Fruit fly (Drosophila melanogaster) whole organism, embryonic: Measurements from ENCODE around the gene Vdup1.

Experiments
- Ada2b ChIP-seq: fragments of 200-800 bp; sonication (Bioruptor generic); IDR thresholded peaks from 2 replicates; pipeline ENCODE4 v1.3.6; 2022; ENCODE audit warnings: missing biosample characterization, missing genetic modification characterization
- Aef1 ChIP-seq: fragments of 200-800 bp; sonication (Bioruptor generic); IDR thresholded peaks from 3 replicates; pipeline ENCODE4 v1.3.6; 2022; ENCODE audit warnings: missing biosample characterization, missing genetic modification characterization
- BEAF-32 ChIP-seq: fragments of 200-800 bp; sonication (Bioruptor generic); optimal IDR thresholded peaks from 3 replicates; lab custom pipeline; 2017; ENCODE audit warnings: missing biosample characterization, missing genetic modification characterization, mild to moderate bottlenecking, moderate library complexity, missing genetic modification reagents
- C15 ChIP-seq: fragments of 200-800 bp; sonication (Bioruptor generic); IDR thresholded peaks from 3 replicates; pipeline ENCODE4 v1.3.6; 2022; ENCODE audit warnings: missing biosample characterization, missing genetic modification characterization
- CG10147 ChIP-seq: fragments of 200-800 bp; sonication (Bioruptor generic); optimal IDR thresholded peaks from 2 replicates; lab custom pipeline; 2019; ENCODE audit warnings: missing biosample characterization, mild to moderate bottlenecking, missing genetic modification characterization, moderate library complexity
- CG1024 ChIP-seq: fragments of 200-800 bp; sonication (Bioruptor generic); IDR thresholded peaks from 2 replicates; pipeline ENCODE4 v1.3.6; 2022; ENCODE audit warnings: missing biosample characterization, missing genetic modification characterization
- CG11560 ChIP-seq: fragments of 200-800 bp; sonication (Bioruptor generic); IDR thresholded peaks from 3 replicates; pipeline ENCODE4 v1.3.6; 2022; ENCODE audit warnings: missing biosample characterization, missing genetic modification characterization
- CG12071 ChIP-seq: fragments of 200-800 bp; sonication (Bioruptor generic); optimal IDR thresholded peaks from 3 replicates; lab custom pipeline; 2018; ENCODE audit warnings: missing biosample characterization, mild to moderate bottlenecking, missing genetic modification characterization
- CG12219 ChIP-seq: fragments of 200-800 bp; sonication (Bioruptor generic); optimal IDR thresholded peaks from 3 replicates; lab custom pipeline; 2018; ENCODE audit warnings: missing biosample characterization, mild to moderate bottlenecking, missing genetic modification characterization
- CG12391 ChIP-seq: fragments of 200-800 bp; sonication (Bioruptor generic); optimal IDR thresholded peaks from 3 replicates; lab custom pipeline; 2018; ENCODE audit warnings: missing biosample characterization, mild to moderate bottlenecking, missing genetic modification characterization, moderate library complexity
- CG15011 ChIP-seq: fragments of 200-800 bp; sonication (Bioruptor generic); optimal IDR thresholded peaks from 3 replicates; lab custom pipeline; 2018; ENCODE audit warnings: missing biosample characterization, mild to moderate bottlenecking, missing genetic modification characterization
- CG18011 ChIP-seq: fragments of 200-800 bp; sonication (Bioruptor generic); optimal IDR thresholded peaks from 2 replicates; lab custom pipeline; 2017; ENCODE audit warnings: missing biosample characterization, missing genetic modification characterization, mild to moderate bottlenecking, moderate library complexity, missing genotype
- CG18619 ChIP-seq: fragments of 200-800 bp; sonication (Bioruptor generic); optimal IDR thresholded peaks from 3 replicates; lab custom pipeline; 2017; ENCODE audit warnings: missing biosample characterization, mild to moderate bottlenecking, missing genetic modification characterization
- CG2202 ChIP-seq: fragments of 200-800 bp; sonication (Bioruptor generic); optimal IDR thresholded peaks from 2 replicates; lab custom pipeline; 2018; ENCODE audit warnings: missing biosample characterization, mild to moderate bottlenecking, missing genetic modification characterization
- CG3163 ChIP-seq: fragments of 200-800 bp; sonication (Bioruptor generic); optimal IDR thresholded peaks from 3 replicates; lab custom pipeline; 2016; ENCODE audit warnings: missing biosample characterization, missing genetic modification characterization
- CG3281 ChIP-seq: fragments of 200-800 bp; sonication (Bioruptor generic); optimal IDR thresholded peaks from 3 replicates; lab custom pipeline; 2017; ENCODE audit warnings: missing biosample characterization, mild to moderate bottlenecking, missing genetic modification characterization
- CG4424 ChIP-seq: fragments of 200-800 bp; sonication (Bioruptor generic); optimal IDR thresholded peaks from 3 replicates; lab custom pipeline; 2016; ENCODE audit warnings: missing biosample characterization, missing genetic modification characterization
- CG4617 ChIP-seq: fragments of 200-800 bp; sonication (Bioruptor generic); optimal IDR thresholded peaks from 3 replicates; lab custom pipeline; 2016; ENCODE audit warnings: missing biosample characterization, missing genetic modification characterization, borderline replicate concordance
- CG5245 ChIP-seq: fragments of 200-800 bp; sonication (Bioruptor generic); optimal IDR thresholded peaks from 3 replicates; lab custom pipeline; 2016; ENCODE audit warnings: missing biosample characterization, missing genetic modification characterization
- CG7745 ChIP-seq: fragments of 200-800 bp; sonication (Bioruptor generic); optimal IDR thresholded peaks from 2 replicates; lab custom pipeline; 2018; ENCODE audit warnings: missing biosample characterization, mild to moderate bottlenecking, missing genetic modification characterization, moderate library complexity
- CG7839 ChIP-seq: fragments of 200-800 bp; sonication (Bioruptor generic); optimal IDR thresholded peaks from 3 replicates; lab custom pipeline; 2018; ENCODE audit warnings: missing biosample characterization, mild to moderate bottlenecking, missing genetic modification characterization, moderate library complexity
- CG8290 ChIP-seq, 3 experiments: fragments of 200-800 bp; sonication (Bioruptor generic); optimal IDR thresholded peaks; 2 replicates each; lab custom pipeline; 2016 to 2019; ENCODE audit warnings: missing biosample characterization in 3 of 3, missing genetic modification characterization in 3 of 3, mild to moderate bottlenecking in 2 of 3, moderate library complexity in 1 of 3
- CG9437 ChIP-seq: fragments of 200-800 bp; sonication (Bioruptor generic); optimal IDR thresholded peaks from 2 replicates; lab custom pipeline; 2018; ENCODE audit warnings: missing biosample characterization, mild to moderate bottlenecking, missing genetic modification characterization
- CG9609 ChIP-seq: fragments of 200-800 bp; sonication (Bioruptor generic); optimal IDR thresholded peaks from 3 replicates; lab custom pipeline; 2016; ENCODE audit warnings: missing biosample characterization, missing genetic modification characterization
- CG9876 ChIP-seq: fragments of 200-800 bp; sonication (Bioruptor generic); optimal IDR thresholded peaks from 2 replicates; lab custom pipeline; 2016; ENCODE audit warnings: missing biosample characterization, missing genetic modification characterization
- CrebB ChIP-seq: fragments of 200-800 bp; sonication (Bioruptor generic); optimal IDR thresholded peaks from 3 replicates; lab custom pipeline; 2018; ENCODE audit warnings: missing biosample characterization, mild to moderate bottlenecking, missing genetic modification characterization
- Doc3 ChIP-seq: fragments of 200-800 bp; sonication (Bioruptor generic); IDR thresholded peaks from 3 replicates; pipeline ENCODE4 v1.3.6; 2022; ENCODE audit warnings: missing biosample characterization, missing genetic modification characterization; ENCODE audit not compliant: partially characterized antibody
- Ets65A ChIP-seq: fragments of 200-800 bp; sonication (Bioruptor generic); peaks from one replicate; lab custom pipeline; 2016; ENCODE audit warnings: missing biosample characterization, missing genetic modification characterization
- Fer1 ChIP-seq: fragments of 200-800 bp; sonication (Bioruptor generic); optimal IDR thresholded peaks from 2 replicates; lab custom pipeline; 2017; ENCODE audit warnings: missing biosample characterization, mild to moderate bottlenecking, missing genetic modification characterization
- Med ChIP-seq: fragments of 200-800 bp; sonication (Bioruptor generic); peaks from one replicate; lab custom pipeline; 2016; ENCODE audit warnings: missing biosample characterization, missing genetic modification characterization, mild to moderate bottlenecking, inconsistent platforms, moderate library complexity
- Meics ChIP-seq: fragments of 200-800 bp; sonication (Bioruptor generic); optimal IDR thresholded peaks from 2 replicates; lab custom pipeline; 2017; ENCODE audit warnings: missing biosample characterization, mild to moderate bottlenecking, missing genetic modification characterization
- PHDP ChIP-seq: fragments of 200-800 bp; sonication (Bioruptor generic); optimal IDR thresholded peaks from 3 replicates; lab custom pipeline; 2018; ENCODE audit warnings: missing biosample characterization, mild to moderate bottlenecking, missing genetic modification characterization, moderate library complexity
- Ravus ChIP-seq: fragments of 200-800 bp; sonication (Bioruptor generic); IDR thresholded peaks from 2 replicates; pipeline ENCODE4 v1.3.6; 2022; ENCODE audit warnings: missing biosample characterization, missing genetic modification characterization
- Sin3A ChIP-seq: fragments of >200 bp; optimal IDR thresholded peaks from 2 replicates; lab custom pipeline; 2018
- ap ChIP-seq: fragments of 200-800 bp; sonication (Bioruptor generic); IDR thresholded peaks from 2 replicates; pipeline ENCODE4 v1.3.6; 2022; ENCODE audit warnings: missing biosample characterization, missing genetic modification characterization
- az2 ChIP-seq: fragments of 200-800 bp; sonication (Bioruptor generic); optimal IDR thresholded peaks from 3 replicates; lab custom pipeline; 2016; ENCODE audit warnings: missing biosample characterization, missing genetic modification characterization
- corto ChIP-seq: fragments of 200-800 bp; sonication (Bioruptor generic); optimal IDR thresholded peaks from 2 replicates; lab custom pipeline; 2016; ENCODE audit warnings: missing biosample characterization, mild to moderate bottlenecking, missing genetic modification characterization, moderate library complexity
- crc ChIP-seq: fragments of 200-800 bp; sonication (Bioruptor generic); optimal IDR thresholded peaks from 2 replicates; lab custom pipeline; 2016; ENCODE audit warnings: missing biosample characterization, missing genetic modification characterization
- fu2 ChIP-seq: fragments of 200-800 bp; sonication (Bioruptor generic); optimal IDR thresholded peaks from 2 replicates; lab custom pipeline; 2016; ENCODE audit warnings: missing biosample characterization, missing genetic modification characterization
- grn ChIP-seq: fragments of 200-800 bp; sonication (Bioruptor generic); optimal IDR thresholded peaks from 3 replicates; lab custom pipeline; 2017; ENCODE audit warnings: missing biosample characterization, missing genetic modification characterization
- lab ChIP-seq: fragments of 200-800 bp; sonication (Bioruptor generic); optimal IDR thresholded peaks from 3 replicates; lab custom pipeline; 2017; ENCODE audit warnings: missing biosample characterization, missing genetic modification characterization, mild to moderate bottlenecking, moderate library complexity, missing genetic modification reagents
- nerfin-1 ChIP-seq: fragments of 200-800 bp; sonication (Bioruptor generic); optimal IDR thresholded peaks from 3 replicates; lab custom pipeline; 2019; ENCODE audit warnings: missing biosample characterization, mild to moderate bottlenecking, missing genetic modification characterization, moderate library complexity
- otp ChIP-seq: fragments of 200-800 bp; sonication (Bioruptor generic); IDR thresholded peaks from 3 replicates; pipeline ENCODE4, ENCODE4 v1.3.6; 2022; ENCODE audit warnings: missing biosample characterization, missing genetic modification characterization
- ranshi ChIP-seq: fragments of 200-800 bp; sonication (Bioruptor generic); IDR thresholded peaks from 2 replicates; pipeline ENCODE4 v1.3.6; 2022; ENCODE audit warnings: missing biosample characterization, missing genetic modification characterization
- row ChIP-seq: fragments of 200-800 bp; sonication (Bioruptor generic); IDR thresholded peaks from 3 replicates; pipeline ENCODE4 v1.3.6; 2022; ENCODE audit warnings: missing biosample characterization, missing genetic modification characterization
- sens ChIP-seq: fragments of 200-800 bp; sonication (Bioruptor generic); peaks from one replicate; lab custom pipeline; 2016; ENCODE audit warnings: missing biosample characterization, missing genetic modification characterization
- tin ChIP-seq: fragments of 200-800 bp; sonication (Bioruptor generic); optimal IDR thresholded peaks from 3 replicates; lab custom pipeline; 2016; ENCODE audit warnings: missing biosample characterization, missing genetic modification characterization
- tll ChIP-seq, 2 experiments: fragments of 200-800 bp in 1 of 2; fragments of >200 bp in 1 of 2; sonication (Bioruptor generic) in 1 of 2; optimal IDR thresholded peaks; 2 replicates each; lab custom pipeline; 2017 to 2019; ENCODE audit warnings: missing biosample characterization in 2 of 2, missing genetic modification characterization in 2 of 2, mild to moderate bottlenecking in 1 of 2, moderate library complexity in 1 of 2
- trem ChIP-seq: fragments of 200-800 bp; optimal IDR thresholded peaks from 3 replicates; lab custom pipeline; 2019; ENCODE audit warnings: missing biosample characterization, mild to moderate bottlenecking, missing genetic modification characterization, moderate library complexity
- wdn ChIP-seq: fragments of 200-800 bp; sonication (Bioruptor generic); IDR thresholded peaks from 2 replicates; pipeline ENCODE4 v1.3.6; 2022; ENCODE audit warnings: missing biosample characterization, missing genetic modification characterization
- zen2 ChIP-seq: fragments of 200-800 bp; sonication (Bioruptor generic); IDR thresholded peaks from 3 replicates; pipeline ENCODE4 v1.3.6; 2022; ENCODE audit warnings: missing biosample characterization, missing genetic modification characterization; ENCODE audit not compliant: partially characterized antibody

The Vdup1 gene

dm6 chr3L:177938-178337 lies 825 bp downstream of the Vdup1 start (continued):
- 0 out of 3 replicates have a peak, but pooled peaks have one; percentile 15 for TF ChIP-seq row (GFP tag; lab: Robert Waterston, UW)
- TF ChIP-seq Doc3: peak; percentile 25; the same call in 1 of the 3 replicates
- no peak for TF ChIP-seq wdn (GFP tag; lab: Robert Waterston, UW)
- TF ChIP-seq CG9609 (GFP tag; lab: Kevin White, UChicago): no peak
- TF ChIP-seq ap (GFP tag; lab: Robert Waterston, UW): no peak
- TF ChIP-seq zen2 (GFP tag; lab: Robert Waterston, UW): 0 out of 3 replicates have a peak, but pooled peaks have one; percentile 29
- TF ChIP-seq Ets65A: no peak
- no peak for TF ChIP-seq grn
- TF ChIP-seq otp (GFP tag; lab: Robert Waterston, UW): no peak
- TF ChIP-seq CG12071 (GFP tag; lab: Kevin White, UChicago): no peak
- no peak for TF ChIP-seq CG18619 (GFP tag; lab: Kevin White, UChicago)
- TF ChIP-seq C15: no peak
- no peak for TF ChIP-seq CG12391
- TF ChIP-seq CG9876 (GFP tag; lab: Kevin White, UChicago): no peak
- no peak for TF ChIP-seq Sin3A
- no peak for TF ChIP-seq Meics (GFP tag; lab: Kevin White, UChicago)
- TF ChIP-seq CG3163 (GFP tag; lab: Kevin White, UChicago): no peak
- TF ChIP-seq CG11560 (tag; lab: Robert Waterston, UW): no peak

dm6 chr3L:175949-176348 lies 2.8 kb downstream of the Vdup1 start, which contains the start of gene CG7049:
Gene CG7049 (minus strand): TSS chr3L:176228.
- no peak for TF ChIP-seq tin
- no peak for TF ChIP-seq CG7839 (tag; lab: Kevin White, UChicago)
- no peak for TF ChIP-seq lab (GFP tag; lab: Kevin White, UChicago)
- TF ChIP-seq crc (GFP tag; lab: Kevin White, UChicago): no peak
- no peak for TF ChIP-seq CG7745 (tag; lab: Kevin White, UChicago)
- TF ChIP-seq fu2 (GFP tag; lab: Kevin White, UChicago): no peak
- no peak for TF ChIP-seq az2 (GFP tag; lab: Kevin White, UChicago)
- no peak for TF ChIP-seq corto
- no peak for TF ChIP-seq CG12219
- TF ChIP-seq PHDP (tag; lab: Kevin White, UChicago): peak; percentile 12
- TF ChIP-seq CG2202 (tag; lab: Kevin White, UChicago): no peak
- TF ChIP-seq CG3281 (GFP tag; lab: Kevin White, UChicago): peak; percentile 22
- TF ChIP-seq CG1024 (GFP tag; lab: Robert Waterston, UW): no peak
- TF ChIP-seq CG4424 (GFP tag; lab: Kevin White, UChicago): peak; percentile 5
- no peak for TF ChIP-seq CG5245 (GFP tag; lab: Kevin White, UChicago)
- no peak for TF ChIP-seq Ada2b (GFP tag; lab: Robert Waterston, UW)
- TF ChIP-seq nerfin-1 (tag; lab: Kevin White, UChicago): no peak
- peak; percentile 6 for TF ChIP-seq CG4617 (GFP tag; lab: Kevin White, UChicago)
- TF ChIP-seq Ravus: no peak
- no peak for TF ChIP-seq ranshi (GFP tag; lab: Robert Waterston, UW)
- peak; percentile 25 for TF ChIP-seq CG18011
- no peak for TF ChIP-seq CG9437 (GFP tag; lab: Kevin White, UChicago)
- no peak for TF ChIP-seq CG15011 (GFP tag; lab: Kevin White, UChicago)
- no peak for TF ChIP-seq CG18619 (GFP tag; lab: Kevin White, UChicago)
- peak; percentile 9 for TF ChIP-seq BEAF-32 (GFP tag; lab: Kevin White, UChicago)
- TF ChIP-seq CG10147 (GFP tag; lab: Kevin White, UChicago): peak; percentile 14
- peak; percentile 84 for TF ChIP-seq Med (GFP tag; lab: Kevin White, UChicago)
- peak; percentile 57 for TF ChIP-seq sens (GFP tag; lab: Kevin White, UChicago)
- no peak for TF ChIP-seq Aef1 (GFP tag; lab: Robert Waterston, UW)
- TF ChIP-seq trem (tag; lab: Kevin White, UChicago): peak; percentile 28
- no peak for TF ChIP-seq CG8290 (GFP tag; optimal IDR thresholded peaks at IDR 0.05; lab: Kevin White, UChicago)
- no peak for TF ChIP-seq CG8290 (tag; optimal IDR thresholded peaks at IDR 0.05; lab: Kevin White, UChicago)
- no peak for TF ChIP-seq tll (GFP tag; optimal IDR thresholded peaks at IDR 0.05; lab: Kevin White, UChicago)
- peak; percentile 33 for TF ChIP-seq CrebB (tag; lab: Kevin White, UChicago)
- TF ChIP-seq Fer1 (GFP tag; lab: Kevin White, UChicago): peak; percentile 3
